Worm (Caenorhabditis elegans) whole organism, late embryonic: ENCODE results near the gene sod-5.

ENCODE experiments used
- F13H6.1 ChIP-seq: sonication (generic microtip); optimal IDR thresholded peaks from 2 replicates; lab custom pipeline; 2016; ENCODE audit warnings: missing genetic modification characterization, missing compliant biosample characterization
- lin-11 ChIP-seq: fragments of 200-800 bp; sonication (Bioruptor generic); optimal IDR thresholded peaks from 2 replicates; lab custom pipeline; 2018; ENCODE audit warnings: mild to moderate bottlenecking, missing genetic modification characterization, missing compliant biosample characterization
- nfya-1 ChIP-seq: sonication (generic microtip); optimal IDR thresholded peaks from 2 replicates; lab custom pipeline; 2017; ENCODE audit warnings: missing genetic modification characterization, mild to moderate bottlenecking, missing compliant biosample characterization, antibody characterized with exemption, moderate library complexity

DNA sequence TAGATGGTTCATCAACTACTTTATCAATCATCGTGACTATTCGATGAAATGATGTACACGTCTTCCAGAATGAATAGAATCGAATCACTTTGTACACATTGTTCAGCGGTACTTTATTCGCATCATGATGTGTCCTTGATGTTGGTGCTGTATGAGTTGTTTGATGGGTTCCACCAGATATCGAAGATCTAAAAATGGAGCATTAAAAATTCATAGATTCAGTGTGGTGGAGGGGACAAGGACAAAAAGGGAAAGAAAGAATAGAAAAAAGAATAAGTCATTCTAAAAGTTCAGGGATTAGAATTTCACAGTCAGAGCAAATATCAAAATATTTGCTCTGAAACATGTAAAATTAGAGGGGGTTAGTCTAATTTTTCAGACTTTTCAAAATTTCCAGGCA, 27.4 kb downstream of the sod-5 start:
- TF ChIP-seq lin-11, result no peak
- no peak for TF ChIP-seq nfya-1
- no peak for TF ChIP-seq F13H6.1 (tag; lab: Kevin White, UChicago)
